Worm (Caenorhabditis elegans) whole organism, L4 larva: ENCODE data around the gene syx-3.

Source experiments
- aha-1 ChIP-seq: fragments of 150-350 bp; peaks from one replicate; lab custom pipeline; 2014; ENCODE audit warnings: missing biosample characterization, missing genetic modification characterization
- dpl-1 ChIP-seq: fragments of 150-350 bp; optimal IDR thresholded peaks from 2 replicates; lab custom pipeline; 2014; ENCODE audit warnings: missing biosample characterization, missing genetic modification reagents, missing genetic modification characterization

ce11 chrX:5347856-5348255 is 1.0 kb upstream of the syx-3 start:
- TF ChIP-seq aha-1 (tag; lab: Kevin White, UChicago), result peak; percentile 93
- TF ChIP-seq dpl-1 (GFP tag; lab: Kevin White, UChicago), result no peak
